Fruit fly (Drosophila melanogaster) whole organism, embryonic: ENCODE data around the gene CG43678.
A peak's percentile ranks its signal among the peaks of the same experiment; 100 is the strongest.

ENCODE experiments used
- Adf1 ChIP-seq: fragments of 200-800 bp; sonication (Bioruptor generic); IDR thresholded peaks from 2 replicates; pipeline ENCODE4 v1.3.6; 2022; ENCODE audit warnings: missing biosample characterization, missing genetic modification characterization
- Antp ChIP-seq: fragments of 200-800 bp; sonication (Bioruptor generic); optimal IDR thresholded peaks from 3 replicates; lab custom pipeline; 2016; ENCODE audit warnings: missing biosample characterization, missing genetic modification characterization
- Atf6 ChIP-seq: fragments of 200-800 bp; sonication (Bioruptor generic); IDR thresholded peaks from 2 replicates; pipeline ENCODE4 v1.3.6; 2022; ENCODE audit warnings: missing biosample characterization, missing genetic modification characterization
- CG12659 ChIP-seq: fragments of 200-800 bp; sonication (Bioruptor generic); optimal IDR thresholded peaks from 3 replicates; lab custom pipeline; 2017; ENCODE audit warnings: mild to moderate bottlenecking, missing biosample characterization, missing genetic modification reagents, missing genetic modification characterization
- CG13296 ChIP-seq: fragments of 200-800 bp; sonication (Bioruptor generic); optimal IDR thresholded peaks from 3 replicates; lab custom pipeline; 2018; ENCODE audit warnings: missing biosample characterization, mild to moderate bottlenecking, missing genetic modification characterization
- CG14050 ChIP-seq: fragments of 200-800 bp; sonication (Bioruptor generic); IDR thresholded peaks from 3 replicates; pipeline ENCODE4 v1.3.6; 2022; ENCODE audit warnings: missing biosample characterization, missing genetic modification characterization
- CG14860 ChIP-seq: fragments of 200-800 bp; sonication (Bioruptor generic); IDR thresholded peaks from 3 replicates; pipeline ENCODE4 v1.3.6; 2022; ENCODE audit warnings: missing biosample characterization, missing genetic modification characterization; ENCODE audit not compliant: partially characterized antibody
- CG17361 ChIP-seq: fragments of 200-800 bp; sonication (Bioruptor generic); IDR thresholded peaks from 3 replicates; pipeline ENCODE4 v1.3.6; 2022; ENCODE audit warnings: missing biosample characterization, missing genetic modification characterization
- CG1792 ChIP-seq: fragments of 200-800 bp; sonication (Bioruptor generic); optimal IDR thresholded peaks from 2 replicates; lab custom pipeline; 2016; ENCODE audit warnings: missing biosample characterization, missing genetic modification characterization
- CG1832 ChIP-seq: fragments of 200-800 bp; sonication (Bioruptor generic); optimal IDR thresholded peaks from 2 replicates; lab custom pipeline; 2017; ENCODE audit warnings: missing biosample characterization, mild to moderate bottlenecking, missing genetic modification characterization, inconsistent platforms
- CG18619 ChIP-seq: fragments of 200-800 bp; sonication (Bioruptor generic); optimal IDR thresholded peaks from 3 replicates; lab custom pipeline; 2017; ENCODE audit warnings: missing biosample characterization, mild to moderate bottlenecking, missing genetic modification characterization
- CG2199 ChIP-seq: fragments of 200-800 bp; sonication (Bioruptor generic); IDR thresholded peaks from 3 replicates; pipeline ENCODE4 v1.3.6; 2022; ENCODE audit warnings: missing biosample characterization, missing genetic modification characterization
- CG32532 ChIP-seq: fragments of 200-800 bp; sonication (Bioruptor generic); IDR thresholded peaks from 2 replicates; pipeline ENCODE4 v1.3.6; 2022; ENCODE audit warnings: missing biosample characterization, missing genetic modification characterization
- CG3281 ChIP-seq: fragments of 200-800 bp; sonication (Bioruptor generic); optimal IDR thresholded peaks from 3 replicates; lab custom pipeline; 2017; ENCODE audit warnings: missing biosample characterization, mild to moderate bottlenecking, missing genetic modification characterization
- CG34376 ChIP-seq: fragments of 200-800 bp; sonication (Bioruptor generic); optimal IDR thresholded peaks from 2 replicates; lab custom pipeline; 2018; ENCODE audit warnings: missing biosample characterization, mild to moderate bottlenecking, missing genetic modification characterization
- CG7928 ChIP-seq: fragments of 200-800 bp; sonication (Bioruptor generic); optimal IDR thresholded peaks from 2 replicates; lab custom pipeline; 2017; ENCODE audit warnings: missing biosample characterization, mild to moderate bottlenecking, missing genetic modification characterization
- CG7987 ChIP-seq: fragments of 200-800 bp; sonication (Bioruptor generic); optimal IDR thresholded peaks from 2 replicates; lab custom pipeline; 2018; ENCODE audit warnings: missing biosample characterization, mild to moderate bottlenecking, missing genetic modification characterization, moderate library complexity
- CG8281 ChIP-seq: fragments of 200-800 bp; sonication (Bioruptor generic); optimal IDR thresholded peaks from 2 replicates; lab custom pipeline; 2018; ENCODE audit warnings: missing biosample characterization, mild to moderate bottlenecking, missing genetic modification characterization, moderate library complexity
- CG9437 ChIP-seq: fragments of 200-800 bp; sonication (Bioruptor generic); optimal IDR thresholded peaks from 2 replicates; lab custom pipeline; 2018; ENCODE audit warnings: missing biosample characterization, mild to moderate bottlenecking, missing genetic modification characterization
- Drgx ChIP-seq: fragments of 200-800 bp; sonication (Bioruptor generic); IDR thresholded peaks from 2 replicates; pipeline ENCODE4 v1.3.6; 2022; ENCODE audit warnings: missing biosample characterization, missing genetic modification characterization
- Ets65A ChIP-seq: fragments of 200-800 bp; sonication (Bioruptor generic); peaks from one replicate; lab custom pipeline; 2016; ENCODE audit warnings: missing biosample characterization, missing genetic modification characterization
- HLH4C ChIP-seq: fragments of 200-800 bp; sonication (Bioruptor generic); IDR thresholded peaks from 3 replicates; pipeline ENCODE4 v1.3.6; 2022; ENCODE audit warnings: missing biosample characterization, missing genetic modification characterization; ENCODE audit not compliant: partially characterized antibody
- Hr3 ChIP-seq: fragments of 200-800 bp; sonication (Bioruptor generic); optimal IDR thresholded peaks from 3 replicates; lab custom pipeline; 2016; ENCODE audit warnings: missing biosample characterization, missing genetic modification characterization
- Lhr ChIP-seq: fragments of 200-800 bp; sonication (Bioruptor generic); optimal IDR thresholded peaks from 3 replicates; lab custom pipeline; 2017; ENCODE audit warnings: mild to moderate bottlenecking, missing biosample characterization, missing genetic modification reagents, missing genetic modification characterization
- Myb ChIP-seq: fragments of 200-800 bp; sonication (Bioruptor generic); optimal IDR thresholded peaks from 2 replicates; lab custom pipeline; 2016; ENCODE audit warnings: missing biosample characterization, missing genetic modification characterization
- Nf-YA ChIP-seq: fragments of 200-800 bp; sonication (Bioruptor generic); IDR thresholded peaks from 2 replicates; pipeline ENCODE4 v1.3.6; 2022; ENCODE audit warnings: missing biosample characterization, missing genetic modification characterization
- Opbp ChIP-seq: fragments of 200-800 bp; sonication (Bioruptor generic); IDR thresholded peaks from 3 replicates; pipeline ENCODE4 v1.3.6; 2022; ENCODE audit warnings: missing biosample characterization, missing genetic modification characterization; ENCODE audit not compliant: partially characterized antibody
- Pdp1 ChIP-seq, 2 experiments: fragments of 200-800 bp; sonication (Bioruptor generic); optimal IDR thresholded peaks; 3 replicates each; lab custom pipeline; 2016; ENCODE audit warnings: missing biosample characterization in 2 of 2, missing genetic modification characterization in 2 of 2, mild to moderate bottlenecking in 1 of 2, moderate library complexity in 1 of 2
- Scr ChIP-seq: fragments of 200-800 bp; sonication (Bioruptor generic); IDR thresholded peaks from 2 replicates; pipeline ENCODE4 v1.3.6; 2022; ENCODE audit warnings: missing biosample characterization, missing genetic modification characterization; ENCODE audit not compliant: partially characterized antibody
- Spps ChIP-seq: fragments of 200-800 bp; sonication (Bioruptor generic); optimal IDR thresholded peaks from 2 replicates; lab custom pipeline; 2018; ENCODE audit warnings: missing biosample characterization, mild to moderate bottlenecking, missing genetic modification characterization
- Stat92E ChIP-seq, 3 experiments: fragments of >200 bp in 2 of 3; fragments of 200-800 bp in 1 of 3; sonication (Bioruptor generic) in 1 of 3; optimal IDR thresholded peaks; 2 replicates each; lab custom pipeline; 2017 to 2019; ENCODE audit warnings: missing biosample characterization in 3 of 3, missing genetic modification characterization in 3 of 3, mild to moderate bottlenecking in 1 of 3, moderate library complexity in 1 of 3
- Trl ChIP-seq, 3 experiments: fragments of >200 bp in 2 of 3; fragments of 200-800 bp in 1 of 3; sonication (Bioruptor generic) in 1 of 3; optimal IDR thresholded peaks; 2 replicates in 1 of 3; 3 replicates in 2 of 3; lab custom pipeline; 2016 to 2017; ENCODE audit warnings: missing biosample characterization in 1 of 3, missing genetic modification characterization in 1 of 3
- Vsx1 ChIP-seq: fragments of 200-800 bp; sonication (Bioruptor generic); optimal IDR thresholded peaks from 2 replicates; lab custom pipeline; 2017; ENCODE audit warnings: missing biosample characterization, mild to moderate bottlenecking, missing genetic modification characterization, missing genetic modification reagents
- bigmax ChIP-seq: fragments of 200-800 bp; sonication (Bioruptor generic); optimal IDR thresholded peaks from 2 replicates; lab custom pipeline; 2018; ENCODE audit warnings: missing biosample characterization, mild to moderate bottlenecking, missing genetic modification characterization
- chm ChIP-seq: fragments of 200-800 bp; sonication (Bioruptor generic); IDR thresholded peaks from 2 replicates; pipeline ENCODE4 v1.3.6; 2022; ENCODE audit warnings: missing biosample characterization, missing genetic modification characterization
- gce ChIP-seq: fragments of 200-800 bp; sonication (Bioruptor generic); IDR thresholded peaks from 3 replicates; pipeline ENCODE4 v1.3.6; 2022; ENCODE audit warnings: missing biosample characterization, missing genetic modification characterization
- gcm ChIP-seq: fragments of 200-800 bp; sonication (Bioruptor generic); optimal IDR thresholded peaks from 2 replicates; lab custom pipeline; 2019; ENCODE audit warnings: missing biosample characterization, mild to moderate bottlenecking, missing genetic modification characterization, moderate library complexity
- hth ChIP-seq: fragments of >200 bp; optimal IDR thresholded peaks from 2 replicates; lab custom pipeline; 2017; ENCODE audit warnings: inconsistent platforms
- kay ChIP-seq: fragments of 200-800 bp; sonication (Bioruptor generic); optimal IDR thresholded peaks from 2 replicates; lab custom pipeline; 2016; ENCODE audit warnings: missing biosample characterization, missing genetic modification characterization
- lov ChIP-seq, 2 experiments: fragments of 200-800 bp in 1 of 2; fragments of >200 bp in 1 of 2; sonication (Bioruptor generic) in 1 of 2; IDR thresholded peaks in 1 of 2; optimal IDR thresholded peaks in 1 of 2; 2 replicates in 1 of 2; 3 replicates in 1 of 2; pipeline versions ENCODE4 v1.3.6 to Lab custom; 2017 to 2022; ENCODE audit warnings: missing biosample characterization in 1 of 2, missing genetic modification characterization in 1 of 2
- luna ChIP-seq: fragments of 200-800 bp; sonication (Bioruptor generic); optimal IDR thresholded peaks from 2 replicates; lab custom pipeline; 2016; ENCODE audit warnings: missing biosample characterization, missing genetic modification characterization
- mirr ChIP-seq: fragments of 200-800 bp; sonication (Bioruptor generic); optimal IDR thresholded peaks from 3 replicates; lab custom pipeline; 2018; ENCODE audit warnings: missing biosample characterization, mild to moderate bottlenecking, missing genetic modification characterization
- nom ChIP-seq: fragments of 200-800 bp; sonication (Bioruptor generic); optimal IDR thresholded peaks from 2 replicates; lab custom pipeline; 2017; ENCODE audit warnings: missing biosample characterization, missing genetic modification characterization, mild to moderate bottlenecking, moderate library complexity, missing genetic modification reagents
- otp ChIP-seq: fragments of 200-800 bp; sonication (Bioruptor generic); IDR thresholded peaks from 3 replicates; pipeline ENCODE4, ENCODE4 v1.3.6; 2022; ENCODE audit warnings: missing biosample characterization, missing genetic modification characterization
- prd ChIP-seq, 3 experiments: fragments of >200 bp in 2 of 3; fragments of 200-800 bp in 1 of 3; sonication (Bioruptor generic) in 1 of 3; optimal IDR thresholded peaks in 2 of 3; IDR thresholded peaks in 1 of 3; 2 replicates in 2 of 3; 3 replicates in 1 of 3; pipeline versions ENCODE4 v1.3.6 to Lab custom; 2017 to 2022; ENCODE audit warnings: missing biosample characterization in 1 of 3, missing genetic modification characterization in 1 of 3
- scrt ChIP-seq: fragments of 200-800 bp; sonication (Bioruptor generic); optimal IDR thresholded peaks from 2 replicates; lab custom pipeline; 2018; ENCODE audit warnings: missing biosample characterization, mild to moderate bottlenecking, missing genetic modification characterization, moderate library complexity
- slp2 ChIP-seq: fragments of 200-800 bp; sonication (Bioruptor generic); optimal IDR thresholded peaks from 2 replicates; lab custom pipeline; 2016; ENCODE audit warnings: missing biosample characterization, missing genetic modification characterization
- sr ChIP-seq: fragments of 200-800 bp; sonication (Bioruptor generic); IDR thresholded peaks from 3 replicates; pipeline ENCODE4 v1.3.6; 2022; ENCODE audit warnings: missing biosample characterization, missing genetic modification characterization
- tna ChIP-seq: fragments of 200-800 bp; sonication (Bioruptor generic); IDR thresholded peaks from 2 replicates; pipeline ENCODE4 v1.3.6; 2022; ENCODE audit warnings: missing biosample characterization, missing genetic modification characterization; ENCODE audit not compliant: partially characterized antibody

Gene CG43678

dm6 chr3L:15079278-15079677, 30.0 kb upstream of the CG43678 start (continued):
- TF ChIP-seq Antp, result no peak
- no peak for TF ChIP-seq nom
- TF ChIP-seq slp2 (GFP tag; lab: Kevin White, UChicago), result no peak
- TF ChIP-seq otp (GFP tag; lab: Robert Waterston, UW), result no peak; the same call in 2 of the 3 replicates
- no peak for TF ChIP-seq Atf6 (GFP tag; lab: Robert Waterston, UW)
- no peak for TF ChIP-seq CG13296 (GFP tag; lab: Kevin White, UChicago)
- TF ChIP-seq sr (GFP tag; lab: Robert Waterston, UW), result no peak
- TF ChIP-seq kay (GFP tag; lab: Kevin White, UChicago), result no peak
- TF ChIP-seq Drgx (GFP tag; lab: Robert Waterston, UW), result no peak
- TF ChIP-seq CG12659, result no peak
- TF ChIP-seq CG18619, result no peak
- TF ChIP-seq CG1832 (GFP tag; lab: Kevin White, UChicago), result no peak
- peak; percentile 24; the same call in 1 of the 3 replicates for TF ChIP-seq HLH4C (GFP tag; lab: Robert Waterston, UW)
- TF ChIP-seq hth (lab: Kevin White, UChicago), result no peak
- peak; percentile 50; the same call in 1 of the 2 replicates for TF ChIP-seq chm (GFP tag; lab: Robert Waterston, UW)
- no peak for TF ChIP-seq bigmax
- no peak for TF ChIP-seq CG8281 (tag; lab: Kevin White, UChicago)
- peak; percentile 50; the same call in 1 of the 2 replicates for TF ChIP-seq CG32532 (GFP tag; lab: Robert Waterston, UW)
- peak in 1 of 3 experiments; percentile 9 for TF ChIP-seq Stat92E (GFP tag; optimal IDR thresholded peaks at IDR 0.05; lab: Kevin White, UChicago)
- no peak for TF ChIP-seq lov (optimal IDR thresholded peaks at IDR 0.05; lab: Kevin White, UChicago)
- no peak for TF ChIP-seq lov (GFP tag; IDR thresholded peaks at IDR 0.05; lab: Robert Waterston, UW)
- TF ChIP-seq CG1792 (GFP tag; lab: Kevin White, UChicago), result no peak
- TF ChIP-seq scrt, result no peak
- TF ChIP-seq Scr (GFP tag; lab: Robert Waterston, UW), result peak; percentile 15; the same call in 1 of the 2 replicates
- TF ChIP-seq Nf-YA (GFP tag; lab: Robert Waterston, UW), result no peak
- no peak for TF ChIP-seq CG7987 (GFP tag; lab: Kevin White, UChicago)
- TF ChIP-seq CG14860 (GFP tag; lab: Robert Waterston, UW), result no peak
- TF ChIP-seq Trl (optimal IDR thresholded peaks at IDR 0.05; lab: Kevin White, UChicago), result peak; percentile 91 to 93
- TF ChIP-seq Trl (GFP tag; optimal IDR thresholded peaks at IDR 0.05; lab: Kevin White, UChicago), result peak; percentile 61
- no peak for TF ChIP-seq Vsx1 (GFP tag; lab: Kevin White, UChicago)
- peak in 1 of 2 experiments; percentile 44 for TF ChIP-seq Pdp1 (GFP tag; optimal IDR thresholded peaks at IDR 0.05; lab: Kevin White, UChicago)
- TF ChIP-seq gcm (GFP tag; lab: Kevin White, UChicago), result no peak
- peak; percentile 39 for TF ChIP-seq CG3281
- no peak for TF ChIP-seq Spps (tag; lab: Kevin White, UChicago)
- TF ChIP-seq Ets65A (GFP tag; lab: Kevin White, UChicago), result no peak
- TF ChIP-seq CG9437 (GFP tag; lab: Kevin White, UChicago), result no peak
- no peak for TF ChIP-seq Hr3 (GFP tag; lab: Kevin White, UChicago)
- TF ChIP-seq Adf1 (GFP tag; lab: Robert Waterston, UW), result no peak
- TF ChIP-seq CG14050 (GFP tag; lab: Robert Waterston, UW), result no peak
- no peak for TF ChIP-seq CG7928
- no peak for TF ChIP-seq gce
- 0 out of 3 replicates have a peak, but pooled peaks have one; percentile 8 for TF ChIP-seq CG17361
- peak; percentile 91 for TF ChIP-seq CG2199 (GFP tag; lab: Robert Waterston, UW)
- TF ChIP-seq Opbp (GFP tag; lab: Robert Waterston, UW), result 0 out of 3 replicates have a peak, but pooled peaks have one; percentile 39
- TF ChIP-seq luna (GFP tag; lab: Kevin White, UChicago), result no peak
- TF ChIP-seq Lhr (GFP tag; lab: Kevin White, UChicago), result no peak
- TF ChIP-seq tna (GFP tag; lab: Robert Waterston, UW), result peak; percentile 19; the same call in 1 of the 2 replicates
- no peak for TF ChIP-seq mirr (GFP tag; lab: Kevin White, UChicago)
- no peak for TF ChIP-seq prd (optimal IDR thresholded peaks at IDR 0.05; lab: Kevin White, UChicago)
- TF ChIP-seq prd (GFP tag; IDR thresholded peaks at IDR 0.05; lab: Robert Waterston, UW), result no peak
- peak; percentile 2 for TF ChIP-seq CG34376
- peak; percentile 86 for TF ChIP-seq Myb (GFP tag; lab: Kevin White, UChicago)
